Worm (Caenorhabditis elegans) whole organism, early embryonic: Measurements from ENCODE around the gene ins-11.

ENCODE experiments used
- ceh-36 ChIP-seq: sonication (generic microtip); optimal IDR thresholded peaks from 2 replicates; lab custom pipeline; 2016; ENCODE audit warnings: missing genetic modification characterization, inconsistent platforms, missing compliant biosample characterization
- hmbx-1 ChIP-seq: sonication (generic microtip); optimal IDR thresholded peaks from 2 replicates; lab custom pipeline; 2016; ENCODE audit warnings: mild to moderate bottlenecking, missing genetic modification characterization, missing compliant biosample characterization
- pes-1 ChIP-seq: fragments of 200-800 bp; sonication (Bioruptor generic); IDR thresholded peaks from 2 replicates; pipeline ENCODE4 v1.3.6; 2022; ENCODE audit warnings: missing genetic modification reagents, missing genetic modification characterization, missing compliant biosample characterization
- sea-1 ChIP-seq: fragments of 200-800 bp; sonication (Bioruptor generic); conservative IDR thresholded peaks from 2 replicates; pipeline ENCODE4 v1.3.6; 2022; ENCODE audit warnings: missing genetic modification characterization, missing compliant biosample characterization

ce11 chrII:5604441-5604840 lies 47.9 kb downstream of the ins-11 start:
- TF ChIP-seq hmbx-1 (tag; lab: Kevin White, UChicago) (no peak), sea-1 (no peak), ceh-36 (tag; lab: Kevin White, UChicago) (no peak), pes-1 (GFP tag; lab: Robert Waterston, UW) (no peak)
